Worm (Caenorhabditis elegans) whole organism, late embryonic: ENCODE data around the gene C34B4.3.

ENCODE experiments used
- C08G9.2 ChIP-seq: sonication (generic microtip); optimal IDR thresholded peaks from 2 replicates; lab custom pipeline; 2016; ENCODE audit warnings: mild to moderate bottlenecking, missing genetic modification characterization, moderate library complexity, missing compliant biosample characterization
- C38D4.7 ChIP-seq: fragments of 200-800 bp; sonication (Bioruptor generic); optimal IDR thresholded peaks from 2 replicates; lab custom pipeline; 2018; ENCODE audit warnings: mild to moderate bottlenecking, missing genetic modification characterization, moderate library complexity, missing compliant biosample characterization
- K09A11.1 ChIP-seq: sonication (generic microtip); optimal IDR thresholded peaks from 2 replicates; lab custom pipeline; 2017; ENCODE audit warnings: antibody characterized with exemption, mild to moderate bottlenecking, missing genetic modification characterization, missing compliant biosample characterization; ENCODE audit not compliant: insufficient read depth
- T23F11.4 ChIP-seq: fragments of 200-800 bp; sonication (Bioruptor generic); optimal IDR thresholded peaks from 2 replicates; lab custom pipeline; 2018; ENCODE audit warnings: mild to moderate bottlenecking, missing genetic modification characterization, missing compliant biosample characterization
- Y22D7AL.16 ChIP-seq: sonication (generic microtip); optimal IDR thresholded peaks from 2 replicates; lab custom pipeline; 2016; ENCODE audit warnings: missing genetic modification characterization, missing compliant biosample characterization
- ceh-14 ChIP-seq: sonication (generic microtip); optimal IDR thresholded peaks from 2 replicates; lab custom pipeline; 2016; ENCODE audit warnings: missing genotype, missing genetic modification characterization, missing compliant biosample characterization
- ceh-18 ChIP-seq: sonication (generic microtip); optimal IDR thresholded peaks from 2 replicates; lab custom pipeline; 2016; ENCODE audit warnings: missing genetic modification characterization, missing compliant biosample characterization
- ceh-19 ChIP-seq: fragments of 200-800 bp; sonication (Bioruptor generic); optimal IDR thresholded peaks from 2 replicates; lab custom pipeline; 2018; ENCODE audit warnings: mild to moderate bottlenecking, missing genetic modification characterization, missing compliant biosample characterization
- ceh-30 ChIP-seq: fragments of 150-350 bp; optimal IDR thresholded peaks from 2 replicates; lab custom pipeline; 2014; ENCODE audit warnings: missing biosample characterization, missing genetic modification characterization
- ceh-31 ChIP-seq: sonication (generic microtip); optimal IDR thresholded peaks from 2 replicates; lab custom pipeline; 2016; ENCODE audit warnings: missing genetic modification characterization, missing compliant biosample characterization
- ceh-34 ChIP-seq: sonication (generic microtip); optimal IDR thresholded peaks from 2 replicates; lab custom pipeline; 2016; ENCODE audit warnings: mild to moderate bottlenecking, missing genetic modification characterization, missing compliant biosample characterization
- ceh-45 ChIP-seq: fragments of 200-800 bp; sonication (Bioruptor generic); IDR thresholded peaks from 2 replicates; pipeline ENCODE4 v1.3.6; 2022; ENCODE audit warnings: missing genetic modification reagents, missing genetic modification characterization, missing compliant biosample characterization
- ceh-48 ChIP-seq: sonication (generic microtip); optimal IDR thresholded peaks from 2 replicates; lab custom pipeline; 2016; ENCODE audit warnings: missing genetic modification characterization, inconsistent platforms, missing compliant biosample characterization
- che-1 ChIP-seq: sonication (generic microtip); optimal IDR thresholded peaks from 2 replicates; lab custom pipeline; 2016; ENCODE audit warnings: mild to moderate bottlenecking, missing genetic modification characterization, missing compliant biosample characterization
- dve-1 ChIP-seq: sonication (generic microtip); optimal IDR thresholded peaks from 2 replicates; lab custom pipeline; 2017; ENCODE audit warnings: antibody characterized with exemption, mild to moderate bottlenecking, missing genetic modification characterization, missing compliant biosample characterization
- elt-2 ChIP-seq: sonication (generic microtip); optimal IDR thresholded peaks from 2 replicates; lab custom pipeline; 2016; ENCODE audit warnings: missing genetic modification reagents, missing genetic modification characterization, missing compliant biosample characterization
- gmeb-2 ChIP-seq: sonication (generic microtip); optimal IDR thresholded peaks from 2 replicates; lab custom pipeline; 2016; ENCODE audit warnings: missing genetic modification characterization, inconsistent platforms, missing compliant biosample characterization
- hlh-15 ChIP-seq: sonication (generic microtip); optimal IDR thresholded peaks from 2 replicates; lab custom pipeline; 2016; ENCODE audit warnings: missing genetic modification characterization, missing compliant biosample characterization
- hlh-30 ChIP-seq: sonication (generic microtip); optimal IDR thresholded peaks from 2 replicates; lab custom pipeline; 2017; ENCODE audit warnings: antibody characterized with exemption, missing genetic modification characterization, missing compliant biosample characterization; ENCODE audit not compliant: insufficient read depth
- hlh-6 ChIP-seq: sonication (generic microtip); optimal IDR thresholded peaks from 2 replicates; lab custom pipeline; 2016; ENCODE audit warnings: missing genotype, missing genetic modification characterization, missing compliant biosample characterization
- hlh-8 ChIP-seq: sonication (generic microtip); optimal IDR thresholded peaks from 2 replicates; lab custom pipeline; 2016; ENCODE audit warnings: missing genotype, missing genetic modification characterization, missing compliant biosample characterization
- lin-11 ChIP-seq: fragments of 200-800 bp; sonication (Bioruptor generic); optimal IDR thresholded peaks from 2 replicates; lab custom pipeline; 2018; ENCODE audit warnings: mild to moderate bottlenecking, missing genetic modification characterization, missing compliant biosample characterization
- mec-3 ChIP-seq: sonication (generic microtip); optimal IDR thresholded peaks from 2 replicates; lab custom pipeline; 2016; ENCODE audit warnings: borderline replicate concordance, missing genetic modification characterization, missing compliant biosample characterization
- nfya-1 ChIP-seq: sonication (generic microtip); optimal IDR thresholded peaks from 2 replicates; lab custom pipeline; 2017; ENCODE audit warnings: missing genetic modification characterization, mild to moderate bottlenecking, missing compliant biosample characterization, antibody characterized with exemption, moderate library complexity
- npax-4 ChIP-seq: sonication (generic microtip); optimal IDR thresholded peaks from 2 replicates; lab custom pipeline; 2016; ENCODE audit warnings: missing genetic modification characterization, missing compliant biosample characterization
- odd-2 ChIP-seq: sonication (generic microtip); optimal IDR thresholded peaks from 2 replicates; lab custom pipeline; 2017; ENCODE audit warnings: antibody characterized with exemption, mild to moderate bottlenecking, missing genetic modification characterization, missing compliant biosample characterization
- pat-9 ChIP-seq: fragments of 200-800 bp; sonication (Bioruptor generic); optimal IDR thresholded peaks from 2 replicates; lab custom pipeline; 2018; ENCODE audit warnings: mild to moderate bottlenecking, missing genetic modification characterization, moderate library complexity, missing compliant biosample characterization
- ref-2 ChIP-seq: sonication (generic microtip); optimal IDR thresholded peaks from 2 replicates; lab custom pipeline; 2016; ENCODE audit warnings: missing genetic modification characterization, missing compliant biosample characterization
- rnt-1 ChIP-seq: sonication (generic microtip); optimal IDR thresholded peaks from 2 replicates; lab custom pipeline; 2016; ENCODE audit warnings: missing genetic modification characterization, missing compliant biosample characterization
- sdc-2 ChIP-seq: sonication (generic microtip); optimal IDR thresholded peaks from 2 replicates; lab custom pipeline; 2016; ENCODE audit warnings: missing genotype, missing genetic modification characterization, missing compliant biosample characterization
- sox-2 ChIP-seq: fragments of 200-800 bp; sonication (Bioruptor generic); IDR thresholded peaks from 2 replicates; pipeline ENCODE4 v1.3.6; 2022; ENCODE audit warnings: missing genetic modification reagents, missing genetic modification characterization, missing compliant biosample characterization
- sox-4 ChIP-seq: sonication (generic microtip); optimal IDR thresholded peaks from 2 replicates; lab custom pipeline; 2017; ENCODE audit warnings: mild to moderate bottlenecking, missing genetic modification characterization, inconsistent platforms, missing compliant biosample characterization
- syd-9 ChIP-seq: sonication (generic microtip); optimal IDR thresholded peaks from 2 replicates; lab custom pipeline; 2016; ENCODE audit warnings: mild to moderate bottlenecking, missing genetic modification characterization, moderate library complexity, missing compliant biosample characterization
- tbx-2 ChIP-seq: sonication (generic microtip); optimal IDR thresholded peaks from 2 replicates; lab custom pipeline; 2016; ENCODE audit warnings: missing genetic modification characterization, missing compliant biosample characterization
- ttx-3 ChIP-seq: sonication (generic microtip); optimal IDR thresholded peaks from 2 replicates; lab custom pipeline; 2016; ENCODE audit warnings: missing genetic modification reagents, missing genetic modification characterization, missing compliant biosample characterization
- unc-42 ChIP-seq: sonication (generic microtip); optimal IDR thresholded peaks from 2 replicates; lab custom pipeline; 2016; ENCODE audit warnings: missing genotype, missing genetic modification characterization, missing compliant biosample characterization
- unc-55 ChIP-seq: sonication (generic microtip); optimal IDR thresholded peaks from 2 replicates; lab custom pipeline; 2017; ENCODE audit warnings: missing biosample characterization, missing genetic modification reagents, missing genetic modification characterization
- zip-5 ChIP-seq: sonication (generic microtip); optimal IDR thresholded peaks from 2 replicates; lab custom pipeline; 2016; ENCODE audit warnings: missing genetic modification characterization, missing compliant biosample characterization

C34B4.3 gene

ce11 chrV:13043832-13044521, 27.0 kb downstream of the C34B4.3 start:
- TF ChIP-seq elt-2 (tag; lab: Kevin White, UChicago) = peak; percentile 43
- TF ChIP-seq ceh-30 = no peak
- TF ChIP-seq hlh-30 = peak; percentile 56

ce11 chrV:13043195-13043762, 27.7 kb downstream of the C34B4.3 start, which contains the start of gene lap-2:
TSS of gene lap-2 (plus strand) at chrV:13043712.
- TF ChIP-seq unc-55 (peak; percentile 31), elt-2 (tag; lab: Kevin White, UChicago) (peak; percentile 56), T23F11.4 (GFP tag; lab: Kevin White, UChicago) (no peak), odd-2 (tag; lab: Kevin White, UChicago) (no peak)

ce11 chrV:13041666-13042065, 29.3 kb downstream of the C34B4.3 start, which contains the start of gene scyl-1:
TSS of gene scyl-1 (minus strand) at chrV:13041721.
- no peak for TF ChIP-seq che-1 (tag; lab: Kevin White, UChicago)
- peak; percentile 84 for TF ChIP-seq unc-42 (tag; lab: Kevin White, UChicago)
- peak; percentile 56 for TF ChIP-seq ceh-14 (tag; lab: Kevin White, UChicago)
- TF ChIP-seq C08G9.2 (tag; lab: Kevin White, UChicago) = peak; percentile 22
- TF ChIP-seq ref-2 (tag; lab: Kevin White, UChicago) = peak; percentile 12
- TF ChIP-seq hlh-8 (tag; lab: Kevin White, UChicago) = peak; percentile 9
- TF ChIP-seq gmeb-2 (tag; lab: Kevin White, UChicago) = peak; percentile 27
- peak; percentile 58 for TF ChIP-seq ceh-34 (tag; lab: Kevin White, UChicago)
- peak; percentile 15 for TF ChIP-seq zip-5 (tag; lab: Kevin White, UChicago)
- peak; percentile 16 for TF ChIP-seq syd-9 (tag; lab: Kevin White, UChicago)
- no peak for TF ChIP-seq C38D4.7 (GFP tag; lab: Kevin White, UChicago)
- peak; percentile 65 for TF ChIP-seq nfya-1 (tag; lab: Kevin White, UChicago)
- TF ChIP-seq pat-9 (tag; lab: Kevin White, UChicago) = peak; percentile 13
- TF ChIP-seq elt-2 (tag; lab: Kevin White, UChicago) = peak; percentile 57
- TF ChIP-seq Y22D7AL.16 = no peak
- TF ChIP-seq sdc-2 (tag; lab: Kevin White, UChicago) = peak; percentile 8
- no peak for TF ChIP-seq K09A11.1 (tag; lab: Kevin White, UChicago)
- peak; percentile 23 for TF ChIP-seq dve-1 (tag; lab: Kevin White, UChicago)
- peak; percentile 59 for TF ChIP-seq ceh-31 (tag; lab: Kevin White, UChicago)
- TF ChIP-seq rnt-1 (tag; lab: Kevin White, UChicago) = peak; percentile 54
- TF ChIP-seq hlh-6 (tag; lab: Kevin White, UChicago) = no peak
- TF ChIP-seq ceh-19 (GFP tag; lab: Kevin White, UChicago) = peak; percentile 28
- TF ChIP-seq lin-11 = peak; percentile 6
- TF ChIP-seq ceh-18 (tag; lab: Kevin White, UChicago) = peak; percentile 44
- peak; percentile 54 for TF ChIP-seq tbx-2 (tag; lab: Kevin White, UChicago)
- peak; percentile 68 for TF ChIP-seq unc-55
- no peak for TF ChIP-seq ceh-45 (GFP tag; lab: Robert Waterston, UW)
- no peak for TF ChIP-seq npax-4 (tag; lab: Kevin White, UChicago)
- TF ChIP-seq ceh-48 (tag; lab: Kevin White, UChicago) = peak; percentile 43
- peak; percentile 32 for TF ChIP-seq sox-4 (tag; lab: Kevin White, UChicago)
- TF ChIP-seq, all 69 proteins: peak for 23

- TF ChIP-seq ceh-31 (tag; lab: Kevin White, UChicago) = no peak
- TF ChIP-seq hlh-15 (tag; lab: Kevin White, UChicago) = no peak
- no peak for TF ChIP-seq zip-5 (tag; lab: Kevin White, UChicago)
- TF ChIP-seq lin-11 = no peak
- TF ChIP-seq sox-2 (GFP tag; lab: Robert Waterston, UW) = no peak
- TF ChIP-seq odd-2 (tag; lab: Kevin White, UChicago) = no peak
- TF ChIP-seq ttx-3 (tag; lab: Kevin White, UChicago) = no peak
- no peak for TF ChIP-seq mec-3 (tag; lab: Kevin White, UChicago)
- TF ChIP-seq K09A11.1 (tag; lab: Kevin White, UChicago) = no peak
- TF ChIP-seq sdc-2 (tag; lab: Kevin White, UChicago) = no peak
Measured at ce11 chrV:13036466-13036865, 34.5 kb downstream of the C34B4.3 start, which contains the start of gene W07G4.2. TSS of gene W07G4.2 (minus strand) at chrV:13036566.
